Worm (Caenorhabditis elegans) whole organism, late embryonic: ENCODE results near the gene nex-1.
"Not testable (repeated sequence)": the region's sequence is repeated elsewhere in the genome, so short reads cannot be mapped to it uniquely, and the experiment has no call there.

Experiments used
- ceh-48 ChIP-seq: sonication (generic microtip); optimal IDR thresholded peaks from 2 replicates; lab custom pipeline; 2016; ENCODE audit warnings: missing genetic modification characterization, inconsistent platforms, missing compliant biosample characterization
- eyg-1 ChIP-seq: sonication (generic microtip); optimal IDR thresholded peaks from 2 replicates; lab custom pipeline; 2016; ENCODE audit warnings: missing genotype, missing genetic modification characterization, missing compliant biosample characterization
- pha-4 ChIP-seq: fragments of 150-350 bp; optimal IDR thresholded peaks from 2 replicates; lab custom pipeline; 2018; ENCODE audit warnings: missing biosample characterization, missing genetic modification reagents, missing genetic modification characterization
- pqm-1 ChIP-seq: sonication (generic microtip); optimal IDR thresholded peaks from 2 replicates; lab custom pipeline; 2016; ENCODE audit warnings: missing genetic modification characterization, missing compliant biosample characterization
- ref-2 ChIP-seq: sonication (generic microtip); optimal IDR thresholded peaks from 2 replicates; lab custom pipeline; 2016; ENCODE audit warnings: missing genetic modification characterization, missing compliant biosample characterization
- sox-4 ChIP-seq: sonication (generic microtip); optimal IDR thresholded peaks from 2 replicates; lab custom pipeline; 2017; ENCODE audit warnings: mild to moderate bottlenecking, missing genetic modification characterization, inconsistent platforms, missing compliant biosample characterization
- tbx-2 ChIP-seq: sonication (generic microtip); optimal IDR thresholded peaks from 2 replicates; lab custom pipeline; 2016; ENCODE audit warnings: missing genetic modification characterization, missing compliant biosample characterization

- TF ChIP-seq pqm-1, ceh-48, pha-4, tbx-2 (tag; lab: Kevin White, UChicago): not testable (repeated sequence)
- TF ChIP-seq ref-2 (tag; lab: Kevin White, UChicago) = peak; percentile 83
- TF ChIP-seq eyg-1 = peak; percentile 46
- peak; percentile 63 for TF ChIP-seq sox-4 (tag; lab: Kevin White, UChicago)
These were observed 14.2 kb upstream of the nex-1 start for ce11 chrIII:5211137-5211648.
